Worm (Caenorhabditis elegans): ENCODE measurements around the gene shw-3.
A peak's percentile ranks its signal among the peaks of the same experiment; 100 is the strongest.

The shw-3 gene

ce11 chrV:13026631-13027299 is 39.8 kb upstream of the shw-3 start (continued):
- TF ChIP-seq snpc-1.1 (tag; optimal IDR thresholded peaks at IDR 0.05; ENCODE audit: insufficient read depth) (no peak), nhr-120 (GFP tag; IDR thresholded peaks at IDR 0.05) (no peak), ceh-79 (tag; optimal IDR thresholded peaks at IDR 0.05) (no peak), ztf-28 (GFP tag; IDR thresholded peaks at IDR 0.05) (no peak), gei-17 (GFP tag; optimal IDR thresholded peaks at IDR 0.05) (no peak), Y53G8AR.9 (GFP tag; conservative IDR thresholded peaks at IDR 0.05) (no peak), hlh-12 (tag; optimal IDR thresholded peaks at IDR 0.05) (no peak), F22D6.2 (tag; optimal IDR thresholded peaks at IDR 0.05) (no peak), snpc-4 (GFP tag; optimal IDR thresholded peaks at IDR 0.05) (no peak), snpc-4 (tag; optimal IDR thresholded peaks at IDR 0.05) (no peak), egrh-3 (GFP tag; IDR thresholded peaks at IDR 0.05) (no peak), snpc-3.4 (tag; optimal IDR thresholded peaks at IDR 0.05) (no peak), unc-62 (GFP tag; optimal IDR thresholded peaks at IDR 0.05) (no peak), him-1 (tag; optimal IDR thresholded peaks at IDR 0.05) (peak; percentile 41), bed-2 (GFP tag; IDR thresholded peaks at IDR 0.05) (no peak), B0035.1 (tag; optimal IDR thresholded peaks at IDR 0.05) (no peak), akir-1 (GFP tag; optimal IDR thresholded peaks at IDR 0.05) (no peak), rec-8 (tag; optimal IDR thresholded peaks at IDR 0.05) (peak in 1 of 2 experiments; percentile 14), dpl-1 (GFP tag; optimal IDR thresholded peaks at IDR 0.05) (no peak), dpff-1 (tag; optimal IDR thresholded peaks at IDR 0.05) (no peak), lin-35 (GFP tag; optimal IDR thresholded peaks at IDR 0.05) (no peak), nfya-1 (tag; optimal IDR thresholded peaks at IDR 0.05; ENCODE audit: borderline replicate concordance, insufficient read depth) (no peak), unc-130 (GFP tag; optimal IDR thresholded peaks at IDR 0.05) (no peak), mxl-1 (tag; optimal IDR thresholded peaks at IDR 0.05) (no peak), ztf-22 (GFP tag; optimal IDR thresholded peaks at IDR 0.05) (no peak), egl-44 (GFP tag; IDR thresholded peaks at IDR 0.05) (no peak), lsy-27 (tag; optimal IDR thresholded peaks at IDR 0.05; ENCODE audit: borderline replicate concordance, insufficient read depth) (no peak), chd-7 (tag; optimal IDR thresholded peaks at IDR 0.05) (no peak), D2030.7 (GFP tag; IDR thresholded peaks at IDR 0.05) (peak; percentile 49), ceh-100 (GFP tag; IDR thresholded peaks at IDR 0.05) (no peak), madf-10 (tag; optimal IDR thresholded peaks at IDR 0.05) (no peak), ceh-40 (GFP tag; IDR thresholded peaks at IDR 0.05) (no peak), ztf-18 (tag; optimal IDR thresholded peaks at IDR 0.05) (peak; percentile 36), lin-26 (GFP tag; IDR thresholded peaks at IDR 0.05) (peak; percentile 82), bed-1 (GFP tag; IDR thresholded peaks at IDR 0.05) (no peak), F39B2.1 (GFP tag; IDR thresholded peaks at IDR 0.05) (no peak), aptf-3 (GFP tag; IDR thresholded peaks at IDR 0.05) (no peak)

ce11 chrV:13025283-13025682 is 38.3 kb upstream of the shw-3 start:
- TF ChIP-seq F57C9.4 (tag; optimal IDR thresholded peaks at IDR 0.05) (no peak), ceh-58 (GFP tag; IDR thresholded peaks at IDR 0.05) (0 out of 2 replicates have a peak, but pooled peaks have one; percentile 21), ztf-28 (GFP tag; IDR thresholded peaks at IDR 0.05) (0 out of 2 replicates have a peak, but pooled peaks have one; percentile 20)

Data from whole organism, young adult.